Worm (Caenorhabditis elegans) whole organism, L2 larva: ENCODE data around the gene R12C12.5.

Experiments used
- C34F6.9 ChIP-seq: fragments of 150-350 bp; optimal IDR thresholded peaks from 2 replicates; lab custom pipeline; 2014; ENCODE audit warnings: missing biosample characterization, missing genetic modification characterization
- F13H6.1 ChIP-seq: sonication (generic microtip); optimal IDR thresholded peaks from 2 replicates; lab custom pipeline; 2016; ENCODE audit warnings: missing genetic modification characterization, missing compliant biosample characterization
- R02D3.7 ChIP-seq: fragments of 150-350 bp; optimal IDR thresholded peaks from 2 replicates; lab custom pipeline; 2014; ENCODE audit warnings: missing biosample characterization, missing genetic modification characterization
- Y55F3AM.14 ChIP-seq: fragments of 200-800 bp; sonication (Bioruptor generic); optimal IDR thresholded peaks from 2 replicates; lab custom pipeline; 2018; ENCODE audit warnings: mild to moderate bottlenecking, missing genetic modification characterization, missing compliant biosample characterization
- ZK546.5 ChIP-seq: sonication (generic microtip); optimal IDR thresholded peaks from 2 replicates; lab custom pipeline; 2017; ENCODE audit warnings: missing biosample characterization, missing genetic modification characterization
- alr-1 ChIP-seq: fragments of 150-350 bp; optimal IDR thresholded peaks from 2 replicates; lab custom pipeline; 2014; ENCODE audit warnings: missing biosample characterization, missing genetic modification characterization
- aly-2 ChIP-seq: fragments of 150-350 bp; optimal IDR thresholded peaks from 2 replicates; lab custom pipeline; 2014; ENCODE audit warnings: missing biosample characterization, missing genetic modification characterization
- ama-1 ChIP-seq: fragments of 150-350 bp; optimal IDR thresholded peaks from 2 replicates; lab custom pipeline; 2018; ENCODE audit warnings: inconsistent platforms
- blmp-1 ChIP-seq: sonication (generic microtip); optimal IDR thresholded peaks from 2 replicates; lab custom pipeline; 2017; ENCODE audit warnings: missing genetic modification characterization, mild to moderate bottlenecking, missing compliant biosample characterization, antibody characterized with exemption, moderate library complexity; ENCODE audit not compliant: insufficient read depth
- ceh-16 ChIP-seq: fragments of 150-350 bp; optimal IDR thresholded peaks from 2 replicates; lab custom pipeline; 2014; ENCODE audit warnings: missing biosample characterization, missing genetic modification characterization
- ceh-82 ChIP-seq: fragments of 150-350 bp; optimal IDR thresholded peaks from 2 replicates; lab custom pipeline; 2014; ENCODE audit warnings: missing biosample characterization, missing genetic modification characterization
- crh-2 ChIP-seq: sonication (generic microtip); optimal IDR thresholded peaks from 2 replicates; lab custom pipeline; 2017; ENCODE audit warnings: missing biosample characterization, missing genetic modification characterization
- dmd-4 ChIP-seq: sonication (generic microtip); optimal IDR thresholded peaks from 2 replicates; lab custom pipeline; 2017; ENCODE audit warnings: missing biosample characterization, missing genetic modification characterization
- egl-27 ChIP-seq: sonication (generic microtip); optimal IDR thresholded peaks from 3 replicates; lab custom pipeline; 2017; ENCODE audit warnings: missing biosample characterization, missing genetic modification reagents, missing genetic modification characterization
- elt-1 ChIP-seq: fragments of 150-350 bp; optimal IDR thresholded peaks from 2 replicates; lab custom pipeline; 2014; ENCODE audit warnings: missing biosample characterization, missing genetic modification characterization
- elt-3 ChIP-seq: sonication (generic microtip); optimal IDR thresholded peaks from 2 replicates; lab custom pipeline; 2017; ENCODE audit warnings: missing biosample characterization, missing genetic modification characterization
- fos-1 ChIP-seq: fragments of 150-350 bp; optimal IDR thresholded peaks from 2 replicates; lab custom pipeline; 2014; ENCODE audit warnings: missing biosample characterization, missing genetic modification characterization
- gmeb-1 ChIP-seq: fragments of 150-350 bp; optimal IDR thresholded peaks from 2 replicates; lab custom pipeline; 2014; ENCODE audit warnings: missing biosample characterization, missing genetic modification characterization
- lin-11 ChIP-seq: fragments of 150-350 bp; sonication (generic microtip); optimal IDR thresholded peaks from 2 replicates; lab custom pipeline; 2014; ENCODE audit warnings: missing biosample characterization, missing genetic modification characterization, inconsistent platforms, mixed read lengths
- lin-13 ChIP-seq: fragments of 150-350 bp; optimal IDR thresholded peaks from 2 replicates; lab custom pipeline; 2014; ENCODE audit warnings: missing biosample characterization, missing genetic modification reagents, missing genetic modification characterization
- lin-39 ChIP-seq: fragments of 150-350 bp; optimal IDR thresholded peaks from 2 replicates; lab custom pipeline; 2014; ENCODE audit warnings: missing biosample characterization, missing genetic modification reagents, missing genetic modification characterization
- lsy-2 ChIP-seq, 2 experiments: fragments of 150-350 bp in 1 of 2; sonication (generic microtip) in 1 of 2; optimal IDR thresholded peaks; 2 replicates each; lab custom pipeline; 2014 to 2017; ENCODE audit warnings: missing biosample characterization in 2 of 2, missing genetic modification characterization in 2 of 2
- mab-5 ChIP-seq: fragments of 150-350 bp; optimal IDR thresholded peaks from 2 replicates; lab custom pipeline; 2014; ENCODE audit warnings: missing biosample characterization, missing genetic modification characterization
- mbf-1 ChIP-seq: sonication (generic microtip); optimal IDR thresholded peaks from 2 replicates; lab custom pipeline; 2017; ENCODE audit warnings: missing biosample characterization, missing genetic modification characterization
- mdl-1 ChIP-seq, 2 experiments: fragments of 150-350 bp in 1 of 2; sonication (generic microtip) in 1 of 2; optimal IDR thresholded peaks; 2 replicates each; lab custom pipeline; 2017; ENCODE audit warnings: missing biosample characterization in 2 of 2, missing genetic modification characterization in 2 of 2
- nhr-10 ChIP-seq: sonication (generic microtip); optimal IDR thresholded peaks from 2 replicates; lab custom pipeline; 2017; ENCODE audit warnings: missing biosample characterization, missing genetic modification characterization
- nhr-11 ChIP-seq: fragments of 150-350 bp; optimal IDR thresholded peaks from 2 replicates; lab custom pipeline; 2014; ENCODE audit warnings: missing biosample characterization, missing genetic modification characterization
- nhr-12 ChIP-seq: fragments of 150-350 bp; optimal IDR thresholded peaks from 2 replicates; lab custom pipeline; 2014; ENCODE audit warnings: missing biosample characterization, missing genetic modification characterization
- nhr-129 ChIP-seq: fragments of 150-350 bp; optimal IDR thresholded peaks from 2 replicates; lab custom pipeline; 2014; ENCODE audit warnings: missing biosample characterization, missing genetic modification characterization
- nhr-21 ChIP-seq: fragments of 150-350 bp; optimal IDR thresholded peaks from 2 replicates; lab custom pipeline; 2014; ENCODE audit warnings: missing biosample characterization, missing genetic modification characterization
- nhr-23 ChIP-seq: fragments of 150-350 bp; optimal IDR thresholded peaks from 2 replicates; lab custom pipeline; 2014; ENCODE audit warnings: missing biosample characterization, missing genetic modification reagents, missing genetic modification characterization
- nhr-237 ChIP-seq: fragments of 150-350 bp; optimal IDR thresholded peaks from 2 replicates; lab custom pipeline; 2014; ENCODE audit warnings: missing biosample characterization, missing genetic modification characterization
- nhr-25 ChIP-seq: fragments of 150-350 bp; sonication (generic microtip); optimal IDR thresholded peaks from 3 replicates; lab custom pipeline; 2014; ENCODE audit warnings: missing biosample characterization, missing genetic modification characterization
- nhr-6 ChIP-seq: fragments of 150-350 bp; optimal IDR thresholded peaks from 2 replicates; lab custom pipeline; 2014; ENCODE audit warnings: missing biosample characterization, missing genetic modification characterization
- nhr-77 ChIP-seq: fragments of 150-350 bp; optimal IDR thresholded peaks from 2 replicates; lab custom pipeline; 2014; ENCODE audit warnings: missing biosample characterization, missing genetic modification characterization
- peb-1 ChIP-seq: fragments of 150-350 bp; optimal IDR thresholded peaks from 2 replicates; lab custom pipeline; 2014; ENCODE audit warnings: missing biosample characterization, missing genetic modification characterization
- sem-4 ChIP-seq: fragments of 150-350 bp; optimal IDR thresholded peaks from 2 replicates; lab custom pipeline; 2014; ENCODE audit warnings: missing biosample characterization, missing genetic modification reagents, missing genetic modification characterization
- skn-1 ChIP-seq: sonication (generic microtip); optimal IDR thresholded peaks from 2 replicates; lab custom pipeline; 2017; ENCODE audit warnings: missing biosample characterization, missing genetic modification characterization
- sma-3 ChIP-seq: sonication (generic microtip); optimal IDR thresholded peaks from 2 replicates; lab custom pipeline; 2016; ENCODE audit warnings: missing genetic modification reagents, missing genetic modification characterization, missing compliant biosample characterization
- sma-9 ChIP-seq, 2 experiments: fragments of 150-350 bp in 1 of 2; sonication (generic microtip) in 1 of 2; optimal IDR thresholded peaks; 2 replicates each; lab custom pipeline; 2014 to 2016; ENCODE audit warnings: missing genetic modification characterization in 2 of 2, mild to moderate bottlenecking in 1 of 2, missing biosample characterization in 1 of 2, missing compliant biosample characterization in 1 of 2, missing genetic modification reagents in 1 of 2, moderate library complexity in 1 of 2
- snpc-4 ChIP-seq: fragments of 150-350 bp; optimal IDR thresholded peaks from 2 replicates; lab custom pipeline; 2014; ENCODE audit warnings: missing biosample characterization, missing genetic modification characterization
- unc-39 ChIP-seq: fragments of 150-350 bp; optimal IDR thresholded peaks from 2 replicates; lab custom pipeline; 2014; ENCODE audit warnings: missing biosample characterization, missing genetic modification characterization
- unc-55 ChIP-seq: fragments of 150-350 bp; sonication (generic microtip); optimal IDR thresholded peaks from 3 replicates; lab custom pipeline; 2014; ENCODE audit warnings: missing biosample characterization, missing genetic modification reagents, missing genetic modification characterization
- unc-62 ChIP-seq: fragments of 150-350 bp; optimal IDR thresholded peaks from 2 replicates; lab custom pipeline; 2014; ENCODE audit warnings: missing biosample characterization, missing genetic modification reagents, missing genetic modification characterization
- zag-1 ChIP-seq: fragments of 150-350 bp; optimal IDR thresholded peaks from 2 replicates; lab custom pipeline; 2014; ENCODE audit warnings: missing biosample characterization, missing genetic modification characterization
- ztf-1 ChIP-seq: fragments of 200-800 bp; sonication (Bioruptor generic); conservative IDR thresholded peaks from 2 replicates; pipeline ENCODE4 v1.3.6; 2022; ENCODE audit warnings: missing genetic modification characterization, missing compliant biosample characterization
- ztf-11 ChIP-seq: sonication (generic microtip); optimal IDR thresholded peaks from 2 replicates; lab custom pipeline; 2017; ENCODE audit warnings: missing biosample characterization, missing genetic modification characterization
- ztf-4 ChIP-seq: fragments of 150-350 bp; optimal IDR thresholded peaks from 2 replicates; lab custom pipeline; 2014; ENCODE audit warnings: missing biosample characterization, missing genetic modification characterization

Gene R12C12.5

DNA sequence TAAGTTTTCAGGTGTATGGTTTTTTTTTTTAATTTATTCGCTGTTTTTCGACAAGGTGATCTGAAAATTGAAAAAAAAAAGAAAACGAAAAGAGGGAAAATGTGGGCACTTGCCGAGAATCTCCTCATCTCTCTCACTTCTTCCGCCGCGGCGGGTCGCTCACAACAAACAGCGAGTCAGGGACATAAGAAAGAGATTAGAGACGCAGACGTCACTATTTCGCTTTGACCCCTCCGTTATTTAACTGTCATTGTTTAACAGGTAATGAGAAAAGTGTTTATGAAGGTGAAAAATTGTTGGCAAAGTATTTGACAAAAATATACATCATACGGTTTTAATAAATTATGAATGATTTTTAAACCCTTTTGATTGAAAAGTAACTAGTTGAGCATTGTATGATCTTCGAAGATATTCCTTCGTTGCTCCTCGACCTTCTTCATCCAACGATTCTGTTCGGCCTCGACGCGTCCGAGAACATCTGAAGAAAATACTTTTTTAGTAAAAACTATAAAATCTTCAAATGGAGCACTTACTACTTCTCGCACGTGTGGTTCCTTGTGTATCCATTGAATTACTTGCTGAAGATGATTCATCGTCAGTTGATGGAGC is 1.2 kb upstream of the R12C12.5 start:
- TF ChIP-seq ztf-4 (no peak), F13H6.1 (tag; lab: Kevin White, UChicago) (peak; percentile 2), unc-62 (GFP tag; lab: Kevin White, UChicago) (no peak), dmd-4 (tag; lab: Kevin White, UChicago) (no peak), mab-5 (tag; lab: Kevin White, UChicago) (no peak), ztf-11 (tag; lab: Kevin White, UChicago) (no peak), nhr-6 (no peak), unc-39 (tag; lab: Kevin White, UChicago) (no peak), ZK546.5 (tag; lab: Kevin White, UChicago) (no peak), C34F6.9 (tag; lab: Kevin White, UChicago) (peak; percentile 44), Y55F3AM.14 (GFP tag; lab: Kevin White, UChicago) (no peak), sem-4 (tag; lab: Kevin White, UChicago) (peak; percentile 17), ceh-16 (no peak), lin-13 (peak; percentile 15), peb-1 (tag; lab: Kevin White, UChicago) (no peak), mbf-1 (tag; lab: Kevin White, UChicago) (no peak), ama-1 (no peak), fos-1 (tag; lab: Kevin White, UChicago) (peak; percentile 15), alr-1 (no peak), elt-3 (no peak), lin-39 (tag; lab: Kevin White, UChicago) (no peak), aly-2 (tag; lab: Kevin White, UChicago) (no peak), nhr-77 (tag; lab: Kevin White, UChicago) (no peak), sma-3 (no peak), snpc-4 (tag; lab: Kevin White, UChicago) (no peak), skn-1 (tag; lab: Kevin White, UChicago) (no peak), nhr-237 (no peak), elt-1 (no peak), sma-9 (GFP tag; optimal IDR thresholded peaks at IDR 0.05; lab: Kevin White, UChicago) (no peak), sma-9 (tag; optimal IDR thresholded peaks at IDR 0.05; lab: Kevin White, UChicago) (no peak), R02D3.7 (no peak), nhr-21 (tag; lab: Kevin White, UChicago) (no peak), nhr-25 (tag; lab: Kevin White, UChicago) (peak; percentile 60), egl-27 (no peak), mdl-1 (tag; optimal IDR thresholded peaks at IDR 0.05; lab: Kevin White, UChicago) (no peak), zag-1 (tag; lab: Kevin White, UChicago) (no peak), nhr-12 (tag; lab: Kevin White, UChicago) (no peak), lsy-2 (tag; optimal IDR thresholded peaks at IDR 0.05; lab: Kevin White, UChicago) (peak in 1 of 2 experiments; percentile 26), ztf-1 (GFP tag; lab: Robert Waterston, UW) (no peak), nhr-23 (no peak), crh-2 (tag; lab: Kevin White, UChicago) (peak; percentile 2), blmp-1 (peak; percentile 45), gmeb-1 (no peak), nhr-129 (tag; lab: Kevin White, UChicago) (no peak), ceh-82 (tag; lab: Kevin White, UChicago) (no peak), nhr-11 (no peak), unc-55 (GFP tag; lab: Kevin White, UChicago) (peak; percentile 17), lin-11 (tag; lab: Kevin White, UChicago) (no peak), nhr-10 (no peak)
